Worm (Caenorhabditis elegans) whole organism, L1 larva: Measurements from ENCODE around the gene srg-21.
"Not testable (repeated sequence)": the region's sequence is repeated elsewhere in the genome, so short reads cannot be mapped to it uniquely, and the experiment has no call there.

Source experiments
- fos-1 ChIP-seq: fragments of 150-350 bp; optimal IDR thresholded peaks from 2 replicates; lab custom pipeline; 2014; ENCODE audit warnings: missing biosample characterization, missing genetic modification characterization
- pqm-1 ChIP-seq: sonication (generic microtip); optimal IDR thresholded peaks from 3 replicates; lab custom pipeline; 2017; ENCODE audit warnings: missing biosample characterization, missing genetic modification characterization
- skn-1 ChIP-seq: fragments of 150-350 bp; optimal IDR thresholded peaks from 2 replicates; lab custom pipeline; 2014; ENCODE audit warnings: missing biosample characterization, missing genetic modification characterization
- ztf-4 ChIP-seq: fragments of 150-350 bp; optimal IDR thresholded peaks from 2 replicates; lab custom pipeline; 2014; ENCODE audit warnings: missing biosample characterization, missing genetic modification characterization

ce11 chrII:3126741-3127140 lies 35.6 kb upstream of the srg-21 start, which contains the start of gene ins-31:
- not testable (repeated sequence) for TF ChIP-seq skn-1; pqm-1 (tag; lab: Kevin White, UChicago); ztf-4 (tag; lab: Kevin White, UChicago); fos-1
